Worm (Caenorhabditis elegans) whole organism, mixed stage, embryonic: ENCODE data around the gene C36B7.5.

Experiments
- M03D4.4 ChIP-seq: sonication (generic microtip); optimal IDR thresholded peaks from 2 replicates; lab custom pipeline; 2017; ENCODE audit warnings: mild to moderate bottlenecking, missing genetic modification characterization, missing compliant biosample characterization
- bed-3 ChIP-seq: fragments of 200-800 bp; sonication (Bioruptor generic); optimal IDR thresholded peaks from 3 replicates; lab custom pipeline; 2018; ENCODE audit warnings: mild to moderate bottlenecking, missing genetic modification characterization, moderate library complexity, missing compliant biosample characterization
- blmp-1 ChIP-seq: fragments of 150-350 bp; optimal IDR thresholded peaks from 2 replicates; lab custom pipeline; 2014; ENCODE audit warnings: missing biosample characterization, missing genetic modification characterization
- ceh-39 ChIP-seq: fragments of 150-350 bp; optimal IDR thresholded peaks from 2 replicates; lab custom pipeline; 2014; ENCODE audit warnings: missing biosample characterization, missing genetic modification characterization
- ceh-43 ChIP-seq: fragments of 200-800 bp; sonication (Bioruptor generic); optimal IDR thresholded peaks from 2 replicates; lab custom pipeline; 2018; ENCODE audit warnings: mild to moderate bottlenecking, missing genetic modification characterization, moderate library complexity, missing compliant biosample characterization
- ceh-83 ChIP-seq: fragments of 200-800 bp; sonication (Bioruptor generic); optimal IDR thresholded peaks from 2 replicates; lab custom pipeline; 2018; ENCODE audit warnings: mild to moderate bottlenecking, missing genetic modification characterization, missing compliant biosample characterization
- ces-1 ChIP-seq: fragments of 150-350 bp; optimal IDR thresholded peaks from 2 replicates; lab custom pipeline; 2014; ENCODE audit warnings: missing biosample characterization, missing genetic modification reagents, missing genetic modification characterization
- cnd-1 ChIP-seq: fragments of 200-800 bp; sonication (Bioruptor generic); optimal IDR thresholded peaks from 2 replicates; lab custom pipeline; 2018; ENCODE audit warnings: mild to moderate bottlenecking, missing genetic modification characterization, missing compliant biosample characterization
- drap-1 ChIP-seq: fragments of 200-800 bp; sonication (Bioruptor generic); optimal IDR thresholded peaks from 3 replicates; lab custom pipeline; 2018; ENCODE audit warnings: mild to moderate bottlenecking, missing genetic modification characterization, missing compliant biosample characterization
- elt-1 ChIP-seq: sonication (generic microtip); optimal IDR thresholded peaks from 2 replicates; lab custom pipeline; 2017; ENCODE audit warnings: missing genetic modification characterization, mild to moderate bottlenecking, missing compliant biosample characterization, antibody characterized with exemption, moderate library complexity, borderline replicate concordance; ENCODE audit not compliant: insufficient read depth
- elt-3 ChIP-seq: fragments of 150-350 bp; optimal IDR thresholded peaks from 2 replicates; lab custom pipeline; 2014; ENCODE audit warnings: missing biosample characterization, missing genetic modification characterization
- flh-1 ChIP-seq: fragments of 200-800 bp; sonication (Bioruptor generic); optimal IDR thresholded peaks from 2 replicates; lab custom pipeline; 2018; ENCODE audit warnings: mild to moderate bottlenecking, missing genetic modification characterization, moderate library complexity, missing compliant biosample characterization
- ham-2 ChIP-seq: fragments of 200-800 bp; sonication (Bioruptor generic); optimal IDR thresholded peaks from 2 replicates; lab custom pipeline; 2018; ENCODE audit warnings: mild to moderate bottlenecking, missing genetic modification characterization, missing compliant biosample characterization
- hlh-1 ChIP-seq: fragments of 150-350 bp; optimal IDR thresholded peaks from 2 replicates; lab custom pipeline; 2014; ENCODE audit warnings: missing biosample characterization, missing genetic modification reagents, missing genetic modification characterization
- lin-13 ChIP-seq: fragments of 150-350 bp; optimal IDR thresholded peaks from 2 replicates; lab custom pipeline; 2014; ENCODE audit warnings: missing biosample characterization, missing genetic modification characterization
- lin-32 ChIP-seq: fragments of 200-800 bp; sonication (Bioruptor generic); optimal IDR thresholded peaks from 2 replicates; lab custom pipeline; 2018; ENCODE audit warnings: mild to moderate bottlenecking, missing genetic modification characterization, missing compliant biosample characterization
- lsy-2 ChIP-seq: fragments of 150-350 bp; optimal IDR thresholded peaks from 2 replicates; lab custom pipeline; 2014; ENCODE audit warnings: missing biosample characterization, missing genetic modification characterization
- mab-5 ChIP-seq: fragments of 150-350 bp; optimal IDR thresholded peaks from 2 replicates; lab custom pipeline; 2014; ENCODE audit warnings: missing biosample characterization, missing genetic modification characterization
- mep-1 ChIP-seq: fragments of 150-350 bp; optimal IDR thresholded peaks from 2 replicates; lab custom pipeline; 2017; ENCODE audit warnings: missing biosample characterization, missing genetic modification reagents, missing genetic modification characterization, inconsistent platforms
- mls-2 ChIP-seq: sonication (generic microtip); optimal IDR thresholded peaks from 2 replicates; lab custom pipeline; 2016; ENCODE audit warnings: mild to moderate bottlenecking, missing genetic modification characterization, moderate library complexity, missing compliant biosample characterization
- nhr-12 ChIP-seq: fragments of 150-350 bp; optimal IDR thresholded peaks from 2 replicates; lab custom pipeline; 2014; ENCODE audit warnings: missing biosample characterization, missing genetic modification characterization
- nhr-2 ChIP-seq: fragments of 150-350 bp; optimal IDR thresholded peaks from 2 replicates; lab custom pipeline; 2014; ENCODE audit warnings: missing biosample characterization, missing genetic modification characterization
- nhr-237 ChIP-seq: fragments of 150-350 bp; optimal IDR thresholded peaks from 2 replicates; lab custom pipeline; 2014; ENCODE audit warnings: missing biosample characterization, missing genetic modification characterization
- nhr-28 ChIP-seq: fragments of 150-350 bp; optimal IDR thresholded peaks from 2 replicates; lab custom pipeline; 2014; ENCODE audit warnings: missing biosample characterization, missing genetic modification characterization
- nhr-76 ChIP-seq: sonication (generic microtip); optimal IDR thresholded peaks from 2 replicates; lab custom pipeline; 2017; ENCODE audit warnings: missing biosample characterization, missing genetic modification characterization
- pha-4 ChIP-seq: fragments of 150-350 bp; optimal IDR thresholded peaks from 2 replicates; lab custom pipeline; 2018; ENCODE audit warnings: missing biosample characterization, missing genetic modification reagents, missing genetic modification characterization
- sem-2 ChIP-seq: fragments of 200-800 bp; sonication (Bioruptor generic); optimal IDR thresholded peaks from 2 replicates; lab custom pipeline; 2018; ENCODE audit warnings: mild to moderate bottlenecking, missing genetic modification characterization, missing compliant biosample characterization
- snpc-4 ChIP-seq: fragments of 150-350 bp; optimal IDR thresholded peaks from 2 replicates; lab custom pipeline; 2014; ENCODE audit warnings: missing biosample characterization, missing genetic modification characterization
- sptf-1 ChIP-seq: sonication (generic microtip); optimal IDR thresholded peaks from 2 replicates; lab custom pipeline; 2017; ENCODE audit warnings: mild to moderate bottlenecking, missing genetic modification characterization, moderate library complexity, missing compliant biosample characterization
- tbx-8 ChIP-seq: fragments of 200-800 bp; sonication (Bioruptor generic); optimal IDR thresholded peaks from 2 replicates; lab custom pipeline; 2018; ENCODE audit warnings: mild to moderate bottlenecking, missing genetic modification characterization, moderate library complexity, missing compliant biosample characterization
- unc-120 ChIP-seq: sonication (generic microtip); optimal IDR thresholded peaks from 2 replicates; lab custom pipeline; 2017; ENCODE audit warnings: missing genetic modification characterization, missing compliant biosample characterization; ENCODE audit not compliant: poor library complexity, severe bottlenecking
- unc-39 ChIP-seq: fragments of 150-350 bp; optimal IDR thresholded peaks from 2 replicates; lab custom pipeline; 2014; ENCODE audit warnings: missing biosample characterization, missing genetic modification characterization
- unc-62 ChIP-seq: fragments of 150-350 bp; optimal IDR thresholded peaks from 2 replicates; lab custom pipeline; 2014; ENCODE audit warnings: missing biosample characterization, missing genetic modification reagents, missing genetic modification characterization
- zip-8 ChIP-seq: fragments of 150-350 bp; optimal IDR thresholded peaks from 2 replicates; lab custom pipeline; 2014; ENCODE audit warnings: missing biosample characterization, missing genetic modification characterization
- ztf-11 ChIP-seq: fragments of 150-350 bp; optimal IDR thresholded peaks from 2 replicates; lab custom pipeline; 2014; ENCODE audit warnings: missing biosample characterization, missing genetic modification characterization

The C36B7.5 gene

DNA sequence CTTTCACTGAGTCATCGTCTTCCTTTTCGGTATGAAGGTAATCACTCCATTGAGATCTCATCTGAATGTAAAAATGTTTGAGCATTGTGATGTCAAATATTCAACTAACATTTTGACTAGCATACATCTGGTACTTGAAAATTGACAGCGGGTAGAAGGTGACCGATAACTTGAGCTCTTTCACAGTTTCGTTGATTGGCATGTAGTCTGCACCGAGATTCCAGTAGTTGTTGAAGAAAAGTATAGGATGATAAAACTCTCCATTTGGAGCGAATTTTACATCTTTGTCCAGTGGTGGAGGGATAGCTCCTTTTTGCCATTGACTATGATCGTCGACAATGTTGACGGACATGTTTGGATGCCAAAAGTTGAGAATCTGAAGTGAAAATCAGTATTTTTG is 2.8 kb upstream of the C36B7.5 start:
- no peak for TF ChIP-seq unc-39 (tag; lab: Kevin White, UChicago)
- TF ChIP-seq lin-13 (tag; lab: Kevin White, UChicago): no peak
- no peak for TF ChIP-seq hlh-1 (tag; lab: Kevin White, UChicago)

- TF ChIP-seq sem-2 (no peak), zip-8 (tag; lab: Kevin White, UChicago) (no peak), ham-2 (GFP tag; lab: Kevin White, UChicago) (no peak), unc-120 (tag; lab: Kevin White, UChicago) (no peak), pha-4 (tag; lab: Kevin White, UChicago) (no peak), lin-32 (GFP tag; lab: Kevin White, UChicago) (no peak)
Measured at ce11 chrX:7085912-7086311, 10.3 kb downstream of the C36B7.5 start, which contains the start of gene C36B7.4. TSS of gene C36B7.4 (minus strand) at chrX:7086012.

- TF ChIP-seq mls-2 (tag; lab: Kevin White, UChicago) (no peak), M03D4.4 (tag; lab: Kevin White, UChicago) (no peak), ces-1 (no peak), snpc-4 (tag; lab: Kevin White, UChicago) (no peak), mep-1 (tag; lab: Kevin White, UChicago) (no peak), blmp-1 (tag; lab: Kevin White, UChicago) (no peak), sptf-1 (tag; lab: Kevin White, UChicago) (no peak), nhr-2 (no peak), nhr-76 (tag; lab: Kevin White, UChicago) (no peak), tbx-8 (GFP tag; lab: Kevin White, UChicago) (no peak), ham-2 (GFP tag; lab: Kevin White, UChicago) (no peak)
Measured at ce11 chrX:7085067-7085466, 11.2 kb downstream of the C36B7.5 start, which contains the start of gene Y1B5A.1. TSS of gene Y1B5A.1 (plus strand) at chrX:7085367.

DNA sequence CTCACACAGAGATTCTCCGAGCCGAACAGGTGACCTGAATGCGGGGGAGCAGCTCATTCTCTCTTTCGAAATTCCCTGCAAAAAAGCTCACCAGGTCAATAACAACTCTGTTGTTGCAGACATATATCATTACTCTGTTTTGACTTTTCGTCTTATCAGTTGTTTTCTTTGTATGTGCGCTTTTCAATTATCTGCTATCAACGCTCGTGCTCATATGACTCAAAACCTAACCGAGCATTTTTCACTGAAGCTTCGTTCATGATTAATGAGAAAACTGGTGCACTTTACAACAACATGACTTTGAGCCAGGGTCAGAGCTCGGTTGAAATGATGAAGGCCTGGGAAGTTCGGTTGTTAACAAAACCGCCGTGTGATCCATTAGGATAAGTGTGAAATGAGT is 19.8 kb downstream of the C36B7.5 start:
- TF ChIP-seq ztf-11 (tag; lab: Kevin White, UChicago): no peak
- no peak for TF ChIP-seq cnd-1 (tag; lab: Kevin White, UChicago)
- TF ChIP-seq unc-39 (tag; lab: Kevin White, UChicago): no peak
- TF ChIP-seq lin-32 (GFP tag; lab: Kevin White, UChicago): no peak
- no peak for TF ChIP-seq snpc-4 (tag; lab: Kevin White, UChicago)
- no peak for TF ChIP-seq pha-4 (tag; lab: Kevin White, UChicago)
- TF ChIP-seq unc-120 (tag; lab: Kevin White, UChicago): no peak

DNA sequence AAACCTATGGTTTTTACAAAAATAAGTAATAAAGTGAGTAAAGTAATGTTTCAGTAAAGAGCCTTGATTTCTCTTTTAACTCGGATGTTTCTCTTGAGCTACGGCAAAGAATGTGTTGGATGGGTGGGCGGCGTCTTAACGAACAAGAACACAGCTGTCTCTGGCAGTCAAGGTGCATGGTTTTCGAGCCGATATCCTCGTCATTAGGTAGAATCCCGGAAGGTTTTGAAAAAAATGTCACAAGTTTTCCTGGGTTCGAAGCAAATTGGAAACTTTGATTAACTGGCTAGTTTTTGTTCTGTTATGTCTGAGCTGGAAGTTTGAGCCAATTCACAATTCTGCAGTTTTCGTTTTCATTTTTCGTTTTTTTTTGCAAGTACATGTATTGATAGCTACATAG is 21.0 kb downstream of the C36B7.5 start, which contains the start of gene B0403.6:
Gene B0403.6, minus strand, starts transcription at position 101 of the 400 bp plus-strand sequence.
- no peak for TF ChIP-seq unc-120 (tag; lab: Kevin White, UChicago)
- TF ChIP-seq lin-13 (tag; lab: Kevin White, UChicago): no peak
- no peak for TF ChIP-seq sptf-1 (tag; lab: Kevin White, UChicago)
- no peak for TF ChIP-seq pha-4 (tag; lab: Kevin White, UChicago)
- TF ChIP-seq drap-1 (GFP tag; lab: Kevin White, UChicago): no peak
- no peak for TF ChIP-seq ztf-11 (tag; lab: Kevin White, UChicago)
- no peak for TF ChIP-seq nhr-237 (tag; lab: Kevin White, UChicago)
- no peak for TF ChIP-seq nhr-12
- no peak for TF ChIP-seq nhr-28 (tag; lab: Kevin White, UChicago)
- no peak for TF ChIP-seq mls-2 (tag; lab: Kevin White, UChicago)
- no peak for TF ChIP-seq nhr-76 (tag; lab: Kevin White, UChicago)

DNA sequence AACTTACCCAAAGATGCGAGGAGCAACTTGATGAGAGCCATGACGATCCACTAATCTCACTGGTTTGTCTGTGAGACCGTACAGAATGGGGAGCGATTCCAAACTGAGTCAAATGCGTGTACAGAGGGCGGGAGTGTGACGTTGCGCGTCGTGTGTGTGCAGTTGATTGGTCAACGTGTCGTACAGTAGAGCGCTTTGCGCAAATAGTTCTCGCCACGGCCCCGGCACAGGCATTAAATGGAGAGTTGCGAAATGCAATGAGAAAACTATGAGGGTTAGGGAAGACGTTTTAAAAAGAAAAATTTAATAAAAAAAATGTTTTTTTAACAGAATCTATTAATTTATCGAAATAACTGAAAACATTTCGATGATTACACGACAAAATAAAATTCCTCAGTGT is 27.8 kb downstream of the C36B7.5 start, which contains the start of gene pdi-6:
Gene pdi-6, minus strand, starts transcription at position 164 of the 400 bp plus-strand sequence.
- TF ChIP-seq lin-13 (tag; lab: Kevin White, UChicago) (peak; percentile 71), cnd-1 (tag; lab: Kevin White, UChicago) (peak; percentile 4), snpc-4 (tag; lab: Kevin White, UChicago) (no peak), drap-1 (GFP tag; lab: Kevin White, UChicago) (peak; percentile 24), tbx-8 (GFP tag; lab: Kevin White, UChicago) (no peak), ztf-11 (tag; lab: Kevin White, UChicago) (peak; percentile 29), ham-2 (GFP tag; lab: Kevin White, UChicago) (no peak), nhr-2 (peak; percentile 52), blmp-1 (tag; lab: Kevin White, UChicago) (no peak), unc-39 (tag; lab: Kevin White, UChicago) (no peak), unc-62 (GFP tag; lab: Kevin White, UChicago) (peak; percentile 41), ceh-83 (GFP tag; lab: Kevin White, UChicago) (peak; percentile 36), hlh-1 (tag; lab: Kevin White, UChicago) (no peak), ceh-39 (tag; lab: Kevin White, UChicago) (peak; percentile 71), nhr-76 (tag; lab: Kevin White, UChicago) (no peak), nhr-237 (tag; lab: Kevin White, UChicago) (peak; percentile 45), lsy-2 (tag; lab: Kevin White, UChicago) (peak; percentile 86), ceh-43 (GFP tag; lab: Kevin White, UChicago) (no peak), mab-5 (tag; lab: Kevin White, UChicago) (no peak), M03D4.4 (tag; lab: Kevin White, UChicago) (no peak), lin-32 (GFP tag; lab: Kevin White, UChicago) (no peak), elt-1 (tag; lab: Kevin White, UChicago) (no peak), flh-1 (no peak), sptf-1 (tag; lab: Kevin White, UChicago) (peak; percentile 73), bed-3 (GFP tag; lab: Kevin White, UChicago) (no peak), elt-3 (tag; lab: Kevin White, UChicago) (no peak), nhr-12 (no peak), mls-2 (tag; lab: Kevin White, UChicago) (peak; percentile 7), nhr-28 (tag; lab: Kevin White, UChicago) (no peak), ces-1 (peak; percentile 54)
